Fruit fly (Drosophila melanogaster) whole organism, embryonic: ENCODE data around the gene ckd.

Experiments
- Atf6 ChIP-seq: fragments of 200-800 bp; sonication (Bioruptor generic); IDR thresholded peaks from 2 replicates; pipeline ENCODE4 v1.3.6; 2022; ENCODE audit warnings: missing biosample characterization, missing genetic modification characterization
- CG10274 ChIP-seq: fragments of 200-800 bp; sonication (Bioruptor generic); optimal IDR thresholded peaks from 3 replicates; lab custom pipeline; 2017; ENCODE audit warnings: missing biosample characterization, mild to moderate bottlenecking, missing genetic modification characterization
- CG10565 ChIP-seq: fragments of 200-800 bp; sonication (Bioruptor generic); optimal IDR thresholded peaks from 3 replicates; lab custom pipeline; 2016; ENCODE audit warnings: missing biosample characterization, mild to moderate bottlenecking, missing genetic modification characterization
- CG11093 ChIP-seq: fragments of 200-800 bp; sonication (Bioruptor generic); IDR thresholded peaks from 3 replicates; pipeline ENCODE4 v1.3.6; 2022; ENCODE audit warnings: missing biosample characterization, missing genetic modification characterization
- CG11456 ChIP-seq: fragments of 200-800 bp; sonication (Bioruptor generic); IDR thresholded peaks from 3 replicates; pipeline ENCODE4 v1.3.6; 2022; ENCODE audit warnings: missing biosample characterization, missing genetic modification characterization
- CG12071 ChIP-seq: fragments of 200-800 bp; sonication (Bioruptor generic); optimal IDR thresholded peaks from 3 replicates; lab custom pipeline; 2018; ENCODE audit warnings: missing biosample characterization, mild to moderate bottlenecking, missing genetic modification characterization
- CG13287 ChIP-seq: fragments of 200-800 bp; sonication (Bioruptor generic); IDR thresholded peaks from 2 replicates; pipeline ENCODE4 v1.3.6; 2022; ENCODE audit warnings: missing biosample characterization, missing genetic modification characterization; ENCODE audit not compliant: partially characterized antibody
- CG13624 ChIP-seq: fragments of 200-800 bp; sonication (Bioruptor generic); optimal IDR thresholded peaks from 2 replicates; lab custom pipeline; 2016; ENCODE audit warnings: missing biosample characterization, missing genetic modification characterization
- CG17328 ChIP-seq: fragments of 200-800 bp; sonication (Bioruptor generic); IDR thresholded peaks from 2 replicates; pipeline ENCODE4 v1.3.6; 2022; ENCODE audit warnings: missing biosample characterization, missing genetic modification characterization
- CG18011 ChIP-seq: fragments of 200-800 bp; sonication (Bioruptor generic); optimal IDR thresholded peaks from 2 replicates; lab custom pipeline; 2017; ENCODE audit warnings: missing biosample characterization, missing genetic modification characterization, mild to moderate bottlenecking, moderate library complexity, missing genotype
- CG18599 ChIP-seq: fragments of 200-800 bp; sonication (Bioruptor generic); optimal IDR thresholded peaks from 3 replicates; lab custom pipeline; 2017; ENCODE audit warnings: missing biosample characterization, missing genetic modification characterization, mild to moderate bottlenecking, moderate library complexity, missing genetic modification reagents
- CG2120 ChIP-seq: fragments of 200-800 bp; sonication (Bioruptor generic); optimal IDR thresholded peaks from 3 replicates; lab custom pipeline; 2016; ENCODE audit warnings: missing biosample characterization, missing genetic modification characterization
- CG2889 ChIP-seq: fragments of 200-800 bp; sonication (Bioruptor generic); IDR thresholded peaks from 3 replicates; pipeline ENCODE4 v1.3.6; 2022; ENCODE audit warnings: missing biosample characterization, missing genetic modification characterization
- CG30431 ChIP-seq: fragments of 200-800 bp; sonication (Bioruptor generic); optimal IDR thresholded peaks from 2 replicates; lab custom pipeline; 2017; ENCODE audit warnings: missing biosample characterization, missing genetic modification characterization
- CG31388 ChIP-seq: fragments of 200-800 bp; sonication (Bioruptor generic); optimal IDR thresholded peaks from 2 replicates; lab custom pipeline; 2016; ENCODE audit warnings: missing biosample characterization, missing genetic modification characterization
- CG32767 ChIP-seq: fragments of 200-800 bp; sonication (Bioruptor generic); IDR thresholded peaks from 2 replicates; pipeline ENCODE4 v1.3.6; 2022; ENCODE audit warnings: missing biosample characterization, missing genetic modification characterization
- CG33213 ChIP-seq: fragments of 200-800 bp; sonication (Bioruptor generic); optimal IDR thresholded peaks from 3 replicates; lab custom pipeline; 2016; ENCODE audit warnings: missing biosample characterization, missing genetic modification characterization
- CG4617 ChIP-seq: fragments of 200-800 bp; sonication (Bioruptor generic); optimal IDR thresholded peaks from 3 replicates; lab custom pipeline; 2016; ENCODE audit warnings: missing biosample characterization, missing genetic modification characterization, borderline replicate concordance
- CG8924 ChIP-seq: fragments of 200-800 bp; optimal IDR thresholded peaks from 3 replicates; lab custom pipeline; 2019; ENCODE audit warnings: missing biosample characterization, mild to moderate bottlenecking, missing genetic modification characterization, moderate library complexity
- CG9932 ChIP-seq: fragments of 200-800 bp; sonication (Bioruptor generic); IDR thresholded peaks from 2 replicates; pipeline ENCODE4 v1.3.6; 2022; ENCODE audit warnings: missing biosample characterization, missing genetic modification characterization
- CHES-1-like ChIP-seq: fragments of 200-800 bp; sonication (Bioruptor generic); optimal IDR thresholded peaks from 2 replicates; lab custom pipeline; 2016; ENCODE audit warnings: missing biosample characterization, missing genetic modification characterization
- Doc2 ChIP-seq: fragments of 200-800 bp; sonication (Bioruptor generic); IDR thresholded peaks from 2 replicates; pipeline ENCODE4 v1.3.6; 2022; ENCODE audit warnings: missing biosample characterization, missing genetic modification characterization
- Elba2 ChIP-seq: fragments of 200-800 bp; sonication (Bioruptor generic); optimal IDR thresholded peaks from 3 replicates; lab custom pipeline; 2016; ENCODE audit warnings: missing biosample characterization, missing genetic modification characterization
- GATAe ChIP-seq: fragments of 200-800 bp; sonication (Bioruptor generic); conservative IDR thresholded peaks from 2 replicates; pipeline ENCODE4 v1.3.6; 2022; ENCODE audit warnings: missing biosample characterization, missing genetic modification characterization
- Jarid2 ChIP-seq: fragments of 200-800 bp; sonication (Bioruptor generic); optimal IDR thresholded peaks from 3 replicates; lab custom pipeline; 2017; ENCODE audit warnings: mild to moderate bottlenecking, missing biosample characterization, missing genetic modification reagents, missing genetic modification characterization
- Med ChIP-seq: fragments of 200-800 bp; sonication (Bioruptor generic); peaks from one replicate; lab custom pipeline; 2016; ENCODE audit warnings: missing biosample characterization, missing genetic modification characterization, mild to moderate bottlenecking, inconsistent platforms, moderate library complexity
- NC2β ChIP-seq: fragments of 200-800 bp; sonication (Bioruptor generic); optimal IDR thresholded peaks from 2 replicates; lab custom pipeline; 2016; ENCODE audit warnings: missing biosample characterization, missing genetic modification characterization
- NfI ChIP-seq: fragments of 200-800 bp; sonication (Bioruptor generic); optimal IDR thresholded peaks from 3 replicates; lab custom pipeline; 2018; ENCODE audit warnings: missing biosample characterization, mild to moderate bottlenecking, missing genetic modification characterization, moderate library complexity
- Oaz ChIP-seq: fragments of 200-800 bp; sonication (Bioruptor generic); IDR thresholded peaks from 2 replicates; pipeline ENCODE4 v1.3.6; 2022; ENCODE audit warnings: missing biosample characterization, missing genetic modification characterization
- Sin3A ChIP-seq: fragments of >200 bp; optimal IDR thresholded peaks from 2 replicates; lab custom pipeline; 2018
- Vsx1 ChIP-seq: fragments of 200-800 bp; sonication (Bioruptor generic); optimal IDR thresholded peaks from 2 replicates; lab custom pipeline; 2017; ENCODE audit warnings: missing biosample characterization, mild to moderate bottlenecking, missing genetic modification characterization, missing genetic modification reagents
- ash1 ChIP-seq: fragments of 200-800 bp; sonication (Bioruptor generic); optimal IDR thresholded peaks from 2 replicates; lab custom pipeline; 2018; ENCODE audit warnings: missing biosample characterization, mild to moderate bottlenecking, missing genetic modification characterization
- cas ChIP-seq: fragments of 200-800 bp; sonication (Bioruptor generic); IDR thresholded peaks from 2 replicates; pipeline ENCODE4 v1.3.6; 2022; ENCODE audit warnings: missing biosample characterization, missing genetic modification characterization
- corto ChIP-seq: fragments of 200-800 bp; sonication (Bioruptor generic); optimal IDR thresholded peaks from 2 replicates; lab custom pipeline; 2016; ENCODE audit warnings: missing biosample characterization, mild to moderate bottlenecking, missing genetic modification characterization, moderate library complexity
- da ChIP-seq: fragments of 200-800 bp; sonication (Bioruptor generic); optimal IDR thresholded peaks from 2 replicates; lab custom pipeline; 2016; ENCODE audit warnings: missing biosample characterization, missing genetic modification characterization
- dati ChIP-seq: fragments of 200-800 bp; sonication (Bioruptor generic); IDR thresholded peaks from 2 replicates; pipeline ENCODE4 v1.3.6; 2022; ENCODE audit warnings: missing biosample characterization, missing genetic modification characterization
- dpn ChIP-seq, 2 experiments: fragments of 200-800 bp; sonication (Bioruptor generic); optimal IDR thresholded peaks; 3 replicates each; lab custom pipeline; 2016; ENCODE audit warnings: missing biosample characterization in 2 of 2, missing genetic modification characterization in 2 of 2
- ftz-f1 ChIP-seq: fragments of 200-800 bp; sonication (Bioruptor generic); optimal IDR thresholded peaks from 2 replicates; lab custom pipeline; 2016; ENCODE audit warnings: missing biosample characterization, missing genetic modification characterization
- fu2 ChIP-seq: fragments of 200-800 bp; sonication (Bioruptor generic); optimal IDR thresholded peaks from 2 replicates; lab custom pipeline; 2016; ENCODE audit warnings: missing biosample characterization, missing genetic modification characterization
- grn ChIP-seq: fragments of 200-800 bp; sonication (Bioruptor generic); optimal IDR thresholded peaks from 3 replicates; lab custom pipeline; 2017; ENCODE audit warnings: missing biosample characterization, missing genetic modification characterization
- gsb ChIP-seq: fragments of 200-800 bp; sonication (Bioruptor generic); IDR thresholded peaks from 2 replicates; pipeline ENCODE4 v1.3.6; 2022; ENCODE audit warnings: missing biosample characterization, missing genetic modification characterization
- ind ChIP-seq: fragments of 200-800 bp; sonication (Bioruptor generic); optimal IDR thresholded peaks from 3 replicates; lab custom pipeline; 2016; ENCODE audit warnings: missing biosample characterization, missing genetic modification characterization
- kah ChIP-seq: fragments of 200-800 bp; sonication (Bioruptor generic); optimal IDR thresholded peaks from 2 replicates; lab custom pipeline; 2018; ENCODE audit warnings: missing biosample characterization, mild to moderate bottlenecking, missing genetic modification characterization
- lov ChIP-seq, 2 experiments: fragments of 200-800 bp in 1 of 2; fragments of >200 bp in 1 of 2; sonication (Bioruptor generic) in 1 of 2; IDR thresholded peaks in 1 of 2; optimal IDR thresholded peaks in 1 of 2; 2 replicates in 1 of 2; 3 replicates in 1 of 2; pipeline versions ENCODE4 v1.3.6 to Lab custom; 2017 to 2022; ENCODE audit warnings: missing biosample characterization in 1 of 2, missing genetic modification characterization in 1 of 2
- nau ChIP-seq: fragments of 200-800 bp; sonication (Bioruptor generic); optimal IDR thresholded peaks from 3 replicates; lab custom pipeline; 2017; ENCODE audit warnings: missing biosample characterization, mild to moderate bottlenecking, missing genetic modification characterization, missing genetic modification reagents
- odd ChIP-seq: fragments of 200-800 bp; sonication (Bioruptor generic); optimal IDR thresholded peaks from 2 replicates; lab custom pipeline; 2017; ENCODE audit warnings: missing biosample characterization, mild to moderate bottlenecking, missing genetic modification characterization
- phol ChIP-seq: fragments of 200-800 bp; sonication (Bioruptor generic); optimal IDR thresholded peaks from 3 replicates; lab custom pipeline; 2018; ENCODE audit warnings: missing biosample characterization, mild to moderate bottlenecking, missing genetic modification characterization, moderate library complexity
- sug ChIP-seq: fragments of 200-800 bp; optimal IDR thresholded peaks from 2 replicates; lab custom pipeline; 2019; ENCODE audit warnings: missing biosample characterization, mild to moderate bottlenecking, missing genetic modification characterization, moderate library complexity
- unpg ChIP-seq: fragments of 200-800 bp; sonication (Bioruptor generic); optimal IDR thresholded peaks from 3 replicates; lab custom pipeline; 2018; ENCODE audit warnings: missing biosample characterization, mild to moderate bottlenecking, missing genetic modification characterization, moderate library complexity

ckd gene

DNA sequence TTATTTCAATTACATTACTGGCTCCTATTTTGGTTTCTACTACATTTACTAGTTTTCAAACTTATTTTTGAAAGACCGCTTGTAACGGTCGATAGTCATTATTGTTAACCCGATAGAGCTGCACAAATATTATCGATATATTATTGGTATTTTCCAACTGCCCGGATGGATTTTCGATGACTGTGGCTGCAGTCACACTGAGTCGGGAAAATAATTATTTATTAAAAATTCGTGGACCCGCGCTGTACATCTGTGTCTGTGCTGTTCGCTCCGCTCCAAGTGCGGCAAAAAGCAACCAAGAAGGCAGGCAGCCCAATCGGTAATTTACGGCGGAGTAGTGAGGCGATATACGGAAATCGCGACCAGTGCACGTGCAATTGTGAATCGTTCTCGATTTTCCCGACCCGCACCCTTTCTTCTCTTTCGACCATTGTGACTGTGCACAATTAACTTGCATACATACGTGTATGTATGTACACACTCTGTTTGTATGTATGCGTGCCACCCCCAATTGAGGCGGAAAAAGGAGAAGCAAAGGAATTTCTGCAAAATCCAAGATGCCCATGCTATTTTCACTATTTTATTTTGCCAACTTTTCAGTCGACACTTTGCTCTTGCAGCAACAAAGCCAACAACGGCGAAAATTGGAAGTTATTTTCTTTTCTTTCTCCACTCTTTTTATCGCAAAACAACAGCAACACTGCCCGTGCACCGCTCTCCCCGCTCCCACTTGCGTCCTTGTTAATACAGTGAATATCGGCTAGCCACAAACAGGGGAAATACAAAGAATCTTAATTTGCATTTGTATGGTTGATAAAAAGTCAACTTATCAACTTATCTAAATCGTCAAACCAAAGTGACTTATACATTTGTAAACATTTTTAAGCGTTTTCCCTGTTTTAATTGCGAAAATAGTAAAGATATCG, 46.1 kb downstream of the ckd start, which contains the start of gene ZnT63C (continued):
- TF ChIP-seq CHES-1-like (GFP tag; lab: Kevin White, UChicago): no peak
- TF ChIP-seq Jarid2 (GFP tag; lab: Kevin White, UChicago): peak; percentile 81
- no peak for TF ChIP-seq CG33213
- no peak for TF ChIP-seq da (GFP tag; lab: Kevin White, UChicago)
- no peak for TF ChIP-seq phol (tag; lab: Kevin White, UChicago)
- TF ChIP-seq kah (GFP tag; lab: Kevin White, UChicago): no peak
- no peak for TF ChIP-seq CG9932
- no peak for TF ChIP-seq sug (tag; lab: Kevin White, UChicago)
- TF ChIP-seq NfI: no peak
- TF ChIP-seq CG17328 (GFP tag; lab: Robert Waterston, UW): 0 out of 2 replicates have a peak, but pooled peaks have one; percentile 24
- no peak for TF ChIP-seq Doc2
- TF ChIP-seq Sin3A (lab: Kevin White, UChicago): no peak
- TF ChIP-seq CG12071 (GFP tag; lab: Kevin White, UChicago): peak; percentile 4
- no peak for TF ChIP-seq nau (GFP tag; lab: Kevin White, UChicago)
- no peak for TF ChIP-seq CG2120 (GFP tag; lab: Kevin White, UChicago)
- TF ChIP-seq CG32767 (GFP tag; lab: Robert Waterston, UW): peak; percentile 40; the same call in 1 of the 2 replicates
- no peak for TF ChIP-seq gsb (GFP tag; lab: Robert Waterston, UW)
- TF ChIP-seq Oaz (GFP tag; lab: Robert Waterston, UW): no peak
- TF ChIP-seq CG18011 (GFP tag; lab: Kevin White, UChicago): no peak
- TF ChIP-seq CG31388 (GFP tag; lab: Kevin White, UChicago): no peak
- TF ChIP-seq CG2889 (GFP tag; lab: Robert Waterston, UW): no peak
- TF ChIP-seq GATAe: no peak
- TF ChIP-seq lov (optimal IDR thresholded peaks at IDR 0.05; lab: Kevin White, UChicago): no peak
- no peak for TF ChIP-seq lov (GFP tag; IDR thresholded peaks at IDR 0.05; lab: Robert Waterston, UW)
- TF ChIP-seq CG10274 (GFP tag; lab: Kevin White, UChicago): no peak
- no peak for TF ChIP-seq cas (GFP tag; lab: Robert Waterston, UW)
- peak; percentile 82 for TF ChIP-seq CG4617 (GFP tag; lab: Kevin White, UChicago)
- no peak for TF ChIP-seq CG11093 (GFP tag; lab: Robert Waterston, UW)
- no peak for TF ChIP-seq Elba2 (GFP tag; lab: Kevin White, UChicago)
- TF ChIP-seq CG30431 (GFP tag; lab: Kevin White, UChicago): no peak
- TF ChIP-seq fu2 (GFP tag; lab: Kevin White, UChicago): no peak
- no peak for TF ChIP-seq grn
- no peak for TF ChIP-seq CG10565 (GFP tag; lab: Kevin White, UChicago)
- TF ChIP-seq CG8924 (tag; lab: Kevin White, UChicago): no peak
- no peak for TF ChIP-seq CG18599 (GFP tag; lab: Kevin White, UChicago)
- TF ChIP-seq CG13287 (GFP tag; lab: Robert Waterston, UW): peak; percentile 85
- TF ChIP-seq Atf6 (GFP tag; lab: Robert Waterston, UW): no peak
- TF ChIP-seq dati (GFP tag; lab: Robert Waterston, UW): no peak
- TF ChIP-seq ash1 (GFP tag; lab: Kevin White, UChicago): no peak
- no peak for TF ChIP-seq CG13624 (GFP tag; lab: Kevin White, UChicago)
- TF ChIP-seq Med (GFP tag; lab: Kevin White, UChicago): peak; percentile 79
- no peak for TF ChIP-seq unpg (GFP tag; lab: Kevin White, UChicago)
- TF ChIP-seq Vsx1 (GFP tag; lab: Kevin White, UChicago): no peak
- no peak for TF ChIP-seq ftz-f1 (GFP tag; lab: Kevin White, UChicago)
- TF ChIP-seq corto (GFP tag; lab: Kevin White, UChicago): no peak
- TF ChIP-seq odd: no peak
- TF ChIP-seq dpn (GFP tag; optimal IDR thresholded peaks at IDR 0.05; lab: Kevin White, UChicago): no peak
- TF ChIP-seq ind (GFP tag; lab: Kevin White, UChicago): no peak
- TF ChIP-seq NC2β: no peak
- TF ChIP-seq CG11456 (GFP tag; lab: Robert Waterston, UW): no peak
